Worm (Caenorhabditis elegans) whole organism, L4 larva: ENCODE measurements around the gene Y54G2A.44.
"Not testable (repeated sequence)": the region's sequence is repeated elsewhere in the genome, so short reads cannot be mapped to it uniquely, and the experiment has no call there.

Experiments used
- D1046.2 ChIP-seq: fragments of 200-800 bp; sonication (Bioruptor generic); IDR thresholded peaks from 2 replicates; pipeline ENCODE4 v1.3.6; 2022; ENCODE audit warnings: missing genetic modification characterization, missing compliant biosample characterization
- F44E2.7 ChIP-seq: fragments of 200-800 bp; sonication (Bioruptor generic); IDR thresholded peaks from 2 replicates; pipeline ENCODE4 v2.1.2; 2022; ENCODE audit warnings: missing genetic modification characterization, missing compliant biosample characterization
- T26A8.4 ChIP-seq: fragments of 200-800 bp; sonication (Bioruptor generic); IDR thresholded peaks from 2 replicates; pipeline ENCODE4 v1.3.6; 2022; ENCODE audit warnings: missing genetic modification characterization, missing compliant biosample characterization
- Y48G9A.11 ChIP-seq: fragments of 200-800 bp; sonication (Bioruptor generic); IDR thresholded peaks from 2 replicates; pipeline ENCODE4 v1.3.6; 2022; ENCODE audit warnings: missing genetic modification reagents, missing genetic modification characterization, missing compliant biosample characterization
- Y5F2A.4 ChIP-seq: fragments of 200-800 bp; sonication (Bioruptor generic); optimal IDR thresholded peaks from 2 replicates; lab custom pipeline; 2018; ENCODE audit warnings: mild to moderate bottlenecking, missing genetic modification characterization, missing compliant biosample characterization
- arid-1 ChIP-seq: fragments of 200-800 bp; sonication (Bioruptor generic); conservative IDR thresholded peaks from 2 replicates; pipeline ENCODE4 v1.3.6; 2022; ENCODE audit warnings: missing genetic modification reagents, missing genetic modification characterization, missing compliant biosample characterization
- ceh-20 ChIP-seq: fragments of 200-800 bp; sonication (Bioruptor generic); IDR thresholded peaks from 2 replicates; pipeline ENCODE4 v1.3.6; 2022; ENCODE audit warnings: missing genetic modification reagents, missing genetic modification characterization, missing compliant biosample characterization
- ceh-32 ChIP-seq: sonication (generic microtip); optimal IDR thresholded peaks from 2 replicates; lab custom pipeline; 2016; ENCODE audit warnings: mild to moderate bottlenecking, missing genetic modification characterization, missing compliant biosample characterization; ENCODE audit not compliant: poor library complexity
- ces-1 ChIP-seq: fragments of 150-350 bp; sonication (generic microtip); optimal IDR thresholded peaks from 4 replicates; lab custom pipeline; 2014; ENCODE audit warnings: missing biosample characterization, missing genetic modification reagents, missing genetic modification characterization
- daf-16 ChIP-seq, 3 experiments: sonication (generic microtip); optimal IDR thresholded peaks; 2 replicates each; lab custom pipeline; 2016 to 2017; ENCODE audit warnings: missing genetic modification characterization in 3 of 3, missing genetic modification reagents in 3 of 3, mild to moderate bottlenecking in 2 of 3, missing compliant biosample characterization in 2 of 3, missing biosample characterization in 1 of 3, moderate library complexity in 1 of 3
- dmd-6 ChIP-seq: fragments of 200-800 bp; sonication (Bioruptor generic); IDR thresholded peaks from 2 replicates; pipeline ENCODE4 v1.3.6; 2022; ENCODE audit warnings: missing genetic modification reagents, missing genetic modification characterization, missing compliant biosample characterization
- dmd-8 ChIP-seq: fragments of 200-800 bp; sonication (Bioruptor generic); IDR thresholded peaks from 2 replicates; pipeline ENCODE4 v1.3.6; 2022; ENCODE audit warnings: missing genetic modification characterization, missing compliant biosample characterization
- duxl-1 ChIP-seq: sonication (generic microtip); optimal IDR thresholded peaks from 2 replicates; lab custom pipeline; 2016; ENCODE audit warnings: mild to moderate bottlenecking, missing genetic modification characterization, moderate library complexity, missing compliant biosample characterization; ENCODE audit not compliant: poor library complexity
- dve-1 ChIP-seq: sonication (generic microtip); optimal IDR thresholded peaks from 2 replicates; lab custom pipeline; 2017; ENCODE audit warnings: antibody characterized with exemption, mild to moderate bottlenecking, missing genetic modification characterization, missing compliant biosample characterization; ENCODE audit not compliant: insufficient read depth
- fkh-10 ChIP-seq: fragments of 150-350 bp; optimal IDR thresholded peaks from 2 replicates; lab custom pipeline; 2014; ENCODE audit warnings: missing biosample characterization, missing genetic modification reagents, missing genetic modification characterization
- fos-1 ChIP-seq: fragments of 150-350 bp; optimal IDR thresholded peaks from 2 replicates; lab custom pipeline; 2014; ENCODE audit warnings: missing biosample characterization, missing genetic modification characterization
- hif-1 ChIP-seq, 2 experiments: sonication (generic microtip); optimal IDR thresholded peaks; 2 replicates each; lab custom pipeline; 2016 to 2017; ENCODE audit warnings: missing compliant biosample characterization in 2 of 2, missing genetic modification characterization in 2 of 2, missing genetic modification reagents in 2 of 2, missing genotype in 2 of 2, mild to moderate bottlenecking in 1 of 2
- hlh-11 ChIP-seq: fragments of 200-800 bp; sonication (Bioruptor generic); optimal IDR thresholded peaks from 2 replicates; lab custom pipeline; 2018; ENCODE audit warnings: mild to moderate bottlenecking, missing genetic modification characterization, missing compliant biosample characterization
- hlh-30 ChIP-seq: sonication (generic microtip); optimal IDR thresholded peaks from 2 replicates; lab custom pipeline; 2017; ENCODE audit warnings: antibody characterized with exemption, mild to moderate bottlenecking, missing genetic modification characterization, missing compliant biosample characterization; ENCODE audit not compliant: insufficient read depth
- hmg-1.1 ChIP-seq: fragments of 200-800 bp; sonication (Bioruptor generic); IDR thresholded peaks from 2 replicates; pipeline ENCODE4 v1.3.6; 2022; ENCODE audit warnings: missing genetic modification reagents, missing genetic modification characterization, missing compliant biosample characterization
- lin-15B ChIP-seq: fragments of 150-350 bp; sonication (generic microtip); optimal IDR thresholded peaks from 3 replicates; lab custom pipeline; 2014; ENCODE audit warnings: missing biosample characterization, missing genetic modification characterization
- lin-39 ChIP-seq: fragments of 150-350 bp; optimal IDR thresholded peaks from 2 replicates; lab custom pipeline; 2014; ENCODE audit warnings: missing biosample characterization, missing genetic modification reagents, missing genetic modification characterization
- lsy-2 ChIP-seq, 2 experiments: fragments of 150-350 bp in 1 of 2; sonication (generic microtip) in 1 of 2; optimal IDR thresholded peaks; 2 replicates each; lab custom pipeline; 2014 to 2017; ENCODE audit warnings: missing biosample characterization in 2 of 2, missing genetic modification characterization in 2 of 2
- madf-5 ChIP-seq, 2 experiments: fragments of 200-800 bp; sonication (Bioruptor generic); IDR thresholded peaks; 2 replicates each; pipeline ENCODE4 v1.3.6; 2022; ENCODE audit warnings: missing compliant biosample characterization in 2 of 2, missing genetic modification characterization in 2 of 2
- madf-9 ChIP-seq: fragments of 200-800 bp; sonication (Bioruptor generic); conservative IDR thresholded peaks from 2 replicates; pipeline ENCODE4 v1.3.6; 2022; ENCODE audit warnings: missing genetic modification reagents, missing genetic modification characterization, missing compliant biosample characterization
- nhr-111 ChIP-seq: fragments of 200-800 bp; sonication (Bioruptor generic); optimal IDR thresholded peaks from 2 replicates; lab custom pipeline; 2018; ENCODE audit warnings: mild to moderate bottlenecking, missing genetic modification characterization, missing compliant biosample characterization
- nhr-25 ChIP-seq: sonication (generic microtip); optimal IDR thresholded peaks from 2 replicates; lab custom pipeline; 2017; ENCODE audit warnings: missing genetic modification characterization, mild to moderate bottlenecking, missing compliant biosample characterization, antibody characterized with exemption, moderate library complexity, borderline replicate concordance; ENCODE audit not compliant: insufficient read depth
- nhr-28 ChIP-seq: fragments of 150-350 bp; optimal IDR thresholded peaks from 2 replicates; lab custom pipeline; 2014; ENCODE audit warnings: missing biosample characterization, missing genetic modification characterization
- nhr-42 ChIP-seq: fragments of 200-800 bp; sonication (Bioruptor generic); IDR thresholded peaks from 2 replicates; pipeline ENCODE4 v1.3.6; 2022; ENCODE audit warnings: missing genetic modification characterization, missing compliant biosample characterization
- nhr-76 ChIP-seq: fragments of 150-350 bp; optimal IDR thresholded peaks from 2 replicates; lab custom pipeline; 2014; ENCODE audit warnings: missing biosample characterization, missing genetic modification characterization
- nhr-77 ChIP-seq: fragments of 150-350 bp; optimal IDR thresholded peaks from 2 replicates; lab custom pipeline; 2014; ENCODE audit warnings: missing biosample characterization, missing genetic modification characterization
- php-3 ChIP-seq: fragments of 200-800 bp; sonication (Bioruptor generic); IDR thresholded peaks from 2 replicates; pipeline ENCODE4 v1.3.6; 2022; ENCODE audit warnings: missing genetic modification reagents, missing genetic modification characterization, missing compliant biosample characterization
- pqm-1 ChIP-seq: sonication (generic microtip); optimal IDR thresholded peaks from 2 replicates; lab custom pipeline; 2017; ENCODE audit warnings: missing biosample characterization, missing genetic modification characterization
- snpc-1.2 ChIP-seq: fragments of 200-800 bp; sonication (Bioruptor generic); IDR thresholded peaks from 2 replicates; pipeline ENCODE4 v1.3.6; 2022; ENCODE audit warnings: missing genetic modification reagents, missing genetic modification characterization, missing compliant biosample characterization
- spr-1 ChIP-seq: sonication (generic microtip); optimal IDR thresholded peaks from 2 replicates; lab custom pipeline; 2016; ENCODE audit warnings: mild to moderate bottlenecking, missing genetic modification characterization, missing compliant biosample characterization
- unc-39 ChIP-seq: sonication (generic microtip); optimal IDR thresholded peaks from 2 replicates; lab custom pipeline; 2017; ENCODE audit warnings: missing biosample characterization, missing genetic modification characterization
- unc-62 ChIP-seq, 3 experiments: fragments of 150-350 bp in 1 of 3; sonication (generic microtip); optimal IDR thresholded peaks in 2 of 3; peaks in 1 of 3; 1 replicate in 1 of 3; 2 replicates in 2 of 3; lab custom pipeline; 2014 to 2017; ENCODE audit warnings: missing biosample characterization in 3 of 3, missing genetic modification characterization in 3 of 3, missing genetic modification reagents in 3 of 3, missing genotype in 1 of 3
- zip-2 ChIP-seq: fragments of 150-350 bp; optimal IDR thresholded peaks from 2 replicates; lab custom pipeline; 2014; ENCODE audit warnings: missing biosample characterization, missing genetic modification characterization
- ztf-7 ChIP-seq: fragments of 150-350 bp; optimal IDR thresholded peaks from 2 replicates; lab custom pipeline; 2014; ENCODE audit warnings: missing biosample characterization, missing genetic modification characterization

The Y54G2A.44 gene

DNA sequence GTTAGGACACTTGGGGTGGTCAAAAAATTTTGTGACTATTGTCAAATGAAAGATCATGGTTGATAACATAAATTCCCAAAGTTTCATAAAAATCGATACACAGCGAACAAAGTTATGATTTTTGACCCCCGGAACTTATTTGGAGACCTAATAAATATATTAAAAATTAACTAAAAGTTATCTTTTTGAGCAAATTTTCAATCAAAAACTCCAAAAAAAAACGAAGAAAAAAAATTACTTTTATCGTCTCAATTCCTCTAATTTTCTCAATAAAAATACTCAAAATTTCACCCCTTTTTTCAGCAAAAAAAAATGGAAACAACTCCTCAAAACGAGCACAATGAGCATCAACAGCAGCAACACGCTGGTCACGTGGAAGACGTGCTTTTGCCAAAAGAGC lies 13.3 kb upstream of the Y54G2A.44 start, which contains the start of gene atln-1:
atln-1 (plus strand) TSS at position 301 of the 400 bp plus-strand sequence.
- TF ChIP-seq fos-1 (tag; lab: Kevin White, UChicago); snpc-1.2 (GFP tag; lab: Robert Waterston, UW); madf-9 (GFP tag; lab: Robert Waterston, UW): not testable (repeated sequence)

DNA sequence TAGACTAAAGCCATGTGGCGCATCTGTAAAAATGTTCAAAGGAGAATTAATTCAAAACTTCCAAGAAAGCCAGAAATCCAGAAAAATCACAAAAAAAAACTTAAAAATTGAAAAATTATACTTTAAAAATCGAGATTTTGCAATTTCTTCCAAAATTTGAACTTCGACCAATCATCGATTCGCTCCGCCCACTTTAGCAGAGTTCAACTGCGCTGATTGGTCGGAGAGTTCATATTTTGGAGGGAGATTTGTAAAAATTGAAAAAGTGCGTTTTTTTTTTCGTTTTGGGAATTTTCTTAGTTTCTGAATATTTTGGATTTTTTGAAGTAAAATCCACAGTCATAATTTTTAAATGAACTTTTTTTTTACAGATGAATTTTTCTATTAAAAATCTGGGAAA lies 7.7 kb upstream of the Y54G2A.44 start:
- TF ChIP-seq lin-39 (tag; lab: Kevin White, UChicago), result no peak
- no peak for TF ChIP-seq duxl-1 (tag; lab: Kevin White, UChicago)
- TF ChIP-seq nhr-111, result no peak
- no peak for TF ChIP-seq madf-9 (GFP tag; lab: Robert Waterston, UW)
- no peak for TF ChIP-seq Y48G9A.11 (GFP tag; lab: Robert Waterston, UW)
- TF ChIP-seq hmg-1.1 (GFP tag; lab: Robert Waterston, UW), result no peak
- TF ChIP-seq ceh-20 (GFP tag; lab: Robert Waterston, UW), result no peak
- no peak for TF ChIP-seq fkh-10
- no peak for TF ChIP-seq ces-1
- TF ChIP-seq dmd-8 (GFP tag; lab: Robert Waterston, UW), result no peak
- no peak for TF ChIP-seq hlh-11
- TF ChIP-seq, all 104 proteins: peak for 0

DNA sequence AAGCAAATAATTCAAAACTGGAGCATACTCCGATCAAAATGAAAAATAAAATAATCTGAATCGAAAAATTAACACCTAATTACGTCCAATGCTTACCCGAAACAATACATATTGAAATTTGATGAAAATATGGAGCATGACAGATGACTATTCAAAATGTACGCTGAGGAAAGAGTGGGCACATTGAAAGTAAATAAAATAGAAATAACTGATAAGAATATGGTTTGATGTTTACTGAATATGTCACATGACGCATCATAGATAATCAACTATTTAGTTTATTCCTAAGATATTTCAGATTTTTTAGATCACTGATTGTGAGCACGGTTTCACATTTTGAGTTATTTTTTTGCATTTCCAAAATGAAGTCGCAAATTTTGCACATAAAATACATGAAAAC lies 3.3 kb upstream of the Y54G2A.44 start, which contains the start of gene Y54G2A.52:
Y54G2A.52 (minus strand) TSS at position 348 of the 400 bp plus-strand sequence.
- TF ChIP-seq spr-1 (tag; lab: Kevin White, UChicago) (no peak), hif-1 (tag; optimal IDR thresholded peaks at IDR 0.05; lab: Kevin White, UChicago) (no peak), arid-1 (no peak), T26A8.4 (GFP tag; lab: Robert Waterston, UW) (no peak), dmd-8 (GFP tag; lab: Robert Waterston, UW) (no peak), pqm-1 (tag; lab: Kevin White, UChicago) (peak; percentile 63), ztf-7 (tag; lab: Kevin White, UChicago) (peak; percentile 44), daf-16 (GFP tag; optimal IDR thresholded peaks at IDR 0.05; lab: Kevin White, UChicago) (peak in 1 of 2 experiments; percentile 57), daf-16 (tag; optimal IDR thresholded peaks at IDR 0.05; lab: Kevin White, UChicago) (peak; percentile 97), hlh-11 (peak; percentile 53), hmg-1.1 (GFP tag; lab: Robert Waterston, UW) (no peak), unc-62 (GFP tag; optimal IDR thresholded peaks at IDR 0.05 in 1 of 2; lab: Kevin White, UChicago) (peak in 1 of 2 experiments; percentile 38), unc-62 (tag; optimal IDR thresholded peaks at IDR 0.05; lab: Kevin White, UChicago) (no peak), nhr-25 (no peak), lsy-2 (tag; optimal IDR thresholded peaks at IDR 0.05; lab: Kevin White, UChicago) (no peak), dve-1 (tag; lab: Kevin White, UChicago) (peak; percentile 87), nhr-28 (tag; lab: Kevin White, UChicago) (peak; percentile 35), unc-39 (no peak), nhr-76 (tag; lab: Kevin White, UChicago) (no peak), Y5F2A.4 (GFP tag; lab: Kevin White, UChicago) (no peak), lin-15B (tag; lab: Kevin White, UChicago) (no peak), nhr-77 (tag; lab: Kevin White, UChicago) (no peak), php-3 (GFP tag; lab: Robert Waterston, UW) (peak; percentile 37; the same call in 1 of the 2 replicates), madf-9 (GFP tag; lab: Robert Waterston, UW) (no peak), hlh-30 (tag; lab: Kevin White, UChicago) (peak; percentile 56), madf-5 (GFP tag; IDR thresholded peaks at IDR 0.05; lab: Robert Waterston, UW) (no peak), zip-2 (tag; lab: Kevin White, UChicago) (no peak), duxl-1 (tag; lab: Kevin White, UChicago) (no peak), D1046.2 (GFP tag; lab: Robert Waterston, UW) (no peak), F44E2.7 (no peak), nhr-42 (GFP tag; lab: Robert Waterston, UW) (no peak), dmd-6 (GFP tag; lab: Robert Waterston, UW) (peak; percentile 52; the same call in 1 of the 2 replicates), ceh-32 (tag; lab: Kevin White, UChicago) (no peak)
